Worm (Caenorhabditis elegans) whole organism, early embryonic: ENCODE results near the gene K09C4.7.

Experiments used
- ama-1 ChIP-seq: fragments of 150-350 bp; optimal IDR thresholded peaks from 2 replicates; lab custom pipeline; 2014
- flt-1 ChIP-seq: fragments of 200-800 bp; sonication (Bioruptor generic); IDR thresholded peaks from 2 replicates; pipeline ENCODE4 v1.3.6; 2022; ENCODE audit warnings: missing genetic modification characterization, missing compliant biosample characterization
- hmbx-1 ChIP-seq: sonication (generic microtip); optimal IDR thresholded peaks from 2 replicates; lab custom pipeline; 2016; ENCODE audit warnings: mild to moderate bottlenecking, missing genetic modification characterization, missing compliant biosample characterization
- tbx-37 ChIP-seq: fragments of 200-800 bp; sonication (Bioruptor generic); conservative IDR thresholded peaks from 2 replicates; pipeline ENCODE4 v1.3.6; 2022; ENCODE audit warnings: missing genetic modification reagents, missing genetic modification characterization, missing compliant biosample characterization
- tra-4 ChIP-seq: sonication (generic microtip); optimal IDR thresholded peaks from 2 replicates; lab custom pipeline; 2017; ENCODE audit warnings: missing genetic modification characterization, missing compliant biosample characterization

ce11 chrX:3300582-3300981, 27.9 kb downstream of the K09C4.7 start:
- TF ChIP-seq ama-1, result no peak
- TF ChIP-seq flt-1, result no peak
- TF ChIP-seq tra-4 (tag; lab: Kevin White, UChicago), result no peak
- no peak for TF ChIP-seq tbx-37
- TF ChIP-seq hmbx-1 (tag; lab: Kevin White, UChicago), result no peak
